Fruit fly (Drosophila melanogaster) whole organism, embryonic: ENCODE results near the gene CG6901.

ENCODE experiments used
- Bdp1 ChIP-seq: fragments of 200-800 bp; sonication (Bioruptor generic); optimal IDR thresholded peaks from 3 replicates; lab custom pipeline; 2016; ENCODE audit warnings: missing biosample characterization, missing genetic modification characterization
- CG11085 ChIP-seq: fragments of 200-800 bp; sonication (Bioruptor generic); IDR thresholded peaks from 2 replicates; pipeline ENCODE4 v1.3.6; 2022; ENCODE audit warnings: missing biosample characterization, missing genetic modification characterization
- CG12769 ChIP-seq: fragments of 200-800 bp; sonication (Bioruptor generic); optimal IDR thresholded peaks from 2 replicates; lab custom pipeline; 2019; ENCODE audit warnings: missing biosample characterization, mild to moderate bottlenecking, missing genetic modification characterization, moderate library complexity
- CG13287 ChIP-seq: fragments of 200-800 bp; sonication (Bioruptor generic); IDR thresholded peaks from 2 replicates; pipeline ENCODE4 v1.3.6; 2022; ENCODE audit warnings: missing biosample characterization, missing genetic modification characterization; ENCODE audit not compliant: partially characterized antibody
- CG13894 ChIP-seq: fragments of 200-800 bp; sonication (Bioruptor generic); optimal IDR thresholded peaks from 3 replicates; lab custom pipeline; 2018; ENCODE audit warnings: missing biosample characterization, mild to moderate bottlenecking, missing genetic modification characterization, moderate library complexity
- CG14014 ChIP-seq: fragments of 200-800 bp; sonication (Bioruptor generic); IDR thresholded peaks from 2 replicates; pipeline ENCODE4 v1.3.6; 2022; ENCODE audit warnings: missing biosample characterization, missing genetic modification characterization
- CG14965 ChIP-seq: fragments of 200-800 bp; sonication (Bioruptor generic); optimal IDR thresholded peaks from 2 replicates; lab custom pipeline; 2016; ENCODE audit warnings: missing biosample characterization, missing genetic modification characterization, borderline replicate concordance
- CG17361 ChIP-seq: fragments of 200-800 bp; sonication (Bioruptor generic); IDR thresholded peaks from 3 replicates; pipeline ENCODE4 v1.3.6; 2022; ENCODE audit warnings: missing biosample characterization, missing genetic modification characterization
- CG17802 ChIP-seq: fragments of 200-800 bp; sonication (Bioruptor generic); optimal IDR thresholded peaks from 2 replicates; lab custom pipeline; 2018; ENCODE audit warnings: missing biosample characterization, mild to moderate bottlenecking, missing genetic modification characterization, moderate library complexity
- CG17829 ChIP-seq: fragments of 200-800 bp; optimal IDR thresholded peaks from 2 replicates; lab custom pipeline; 2019; ENCODE audit warnings: missing biosample characterization, mild to moderate bottlenecking, missing genetic modification characterization, moderate library complexity
- CG2875 ChIP-seq: fragments of 200-800 bp; sonication (Bioruptor generic); optimal IDR thresholded peaks from 2 replicates; lab custom pipeline; 2017; ENCODE audit warnings: missing biosample characterization, mild to moderate bottlenecking, missing genetic modification characterization, missing genetic modification reagents
- CG30403 ChIP-seq: fragments of 200-800 bp; sonication (Bioruptor generic); optimal IDR thresholded peaks from 3 replicates; lab custom pipeline; 2016; ENCODE audit warnings: missing biosample characterization, missing genetic modification characterization
- CG31441 ChIP-seq: fragments of 200-800 bp; sonication (Bioruptor generic); IDR thresholded peaks from 2 replicates; pipeline ENCODE4 v1.3.6; 2022; ENCODE audit warnings: missing biosample characterization, missing genetic modification characterization
- CG6683 ChIP-seq: fragments of 200-800 bp; sonication (Bioruptor generic); optimal IDR thresholded peaks from 2 replicates; lab custom pipeline; 2017; ENCODE audit warnings: missing biosample characterization, mild to moderate bottlenecking, missing genetic modification characterization, missing genetic modification reagents
- CG6813 ChIP-seq: fragments of 200-800 bp; sonication (Bioruptor generic); optimal IDR thresholded peaks from 2 replicates; lab custom pipeline; 2017; ENCODE audit warnings: missing biosample characterization, missing genetic modification characterization, mild to moderate bottlenecking, moderate library complexity, missing genetic modification reagents
- CG8478 ChIP-seq: fragments of >200 bp; optimal IDR thresholded peaks from 2 replicates; lab custom pipeline; 2018
- CG9215 ChIP-seq: fragments of 200-800 bp; sonication (Bioruptor generic); IDR thresholded peaks from 2 replicates; pipeline ENCODE4 v1.3.6; 2022; ENCODE audit warnings: missing biosample characterization, missing genetic modification characterization
- Camta ChIP-seq: fragments of 200-800 bp; sonication (Bioruptor generic); optimal IDR thresholded peaks from 2 replicates; lab custom pipeline; 2016; ENCODE audit warnings: missing biosample characterization, missing genetic modification characterization
- Deaf1 ChIP-seq: fragments of 200-800 bp; optimal IDR thresholded peaks from 3 replicates; lab custom pipeline; 2019; ENCODE audit warnings: missing biosample characterization, mild to moderate bottlenecking, missing genetic modification characterization, moderate library complexity
- Dip2 ChIP-seq: fragments of 200-800 bp; sonication (Bioruptor generic); IDR thresholded peaks from 2 replicates; pipeline ENCODE4 v1.3.6; 2022; ENCODE audit warnings: missing biosample characterization, missing genetic modification characterization
- Ets65A ChIP-seq: fragments of 200-800 bp; sonication (Bioruptor generic); peaks from one replicate; lab custom pipeline; 2016; ENCODE audit warnings: missing biosample characterization, missing genetic modification characterization
- Gsc ChIP-seq: fragments of 200-800 bp; sonication (Bioruptor generic); IDR thresholded peaks from 2 replicates; pipeline ENCODE4 v1.3.6; 2022; ENCODE audit warnings: missing biosample characterization, missing genetic modification characterization
- Lpt ChIP-seq: fragments of >200 bp; optimal IDR thresholded peaks from 2 replicates; lab custom pipeline; 2018; ENCODE audit warnings: missing biosample characterization, missing genetic modification characterization
- MBD-R2 ChIP-seq: fragments of 200-800 bp; sonication (Bioruptor generic); IDR thresholded peaks from 2 replicates; pipeline ENCODE4 v1.3.6; 2022; ENCODE audit warnings: missing biosample characterization, missing genetic modification characterization
- Mad ChIP-seq: fragments of 200-800 bp; sonication (Bioruptor generic); optimal IDR thresholded peaks from 2 replicates; lab custom pipeline; 2016; ENCODE audit warnings: missing biosample characterization, missing genetic modification characterization
- Rfx ChIP-seq: fragments of 200-800 bp; sonication (Bioruptor generic); IDR thresholded peaks from 2 replicates; pipeline ENCODE4 v1.3.6; 2022; ENCODE audit warnings: missing biosample characterization, missing genetic modification characterization
- Scr ChIP-seq: fragments of 200-800 bp; sonication (Bioruptor generic); IDR thresholded peaks from 2 replicates; pipeline ENCODE4 v1.3.6; 2022; ENCODE audit warnings: missing biosample characterization, missing genetic modification characterization; ENCODE audit not compliant: partially characterized antibody
- Xrp1 ChIP-seq: fragments of 200-800 bp; sonication (Bioruptor generic); IDR thresholded peaks from 2 replicates; pipeline ENCODE4 v1.3.6; 2022; ENCODE audit warnings: missing biosample characterization, missing genetic modification characterization
- al ChIP-seq: fragments of 200-800 bp; sonication (Bioruptor generic); IDR thresholded peaks from 2 replicates; pipeline ENCODE4 v1.3.6; 2022; ENCODE audit warnings: missing biosample characterization, missing genetic modification characterization
- az2 ChIP-seq: fragments of 200-800 bp; sonication (Bioruptor generic); optimal IDR thresholded peaks from 3 replicates; lab custom pipeline; 2016; ENCODE audit warnings: missing biosample characterization, missing genetic modification characterization
- bowl ChIP-seq: fragments of 200-800 bp; sonication (Bioruptor generic); IDR thresholded peaks from 2 replicates; pipeline ENCODE4 v1.3.6; 2022; ENCODE audit warnings: missing biosample characterization, missing genetic modification characterization
- br ChIP-seq: fragments of >200 bp; optimal IDR thresholded peaks from 2 replicates; lab custom pipeline; 2017
- cg ChIP-seq: fragments of 200-800 bp; sonication (Bioruptor generic); optimal IDR thresholded peaks from 3 replicates; lab custom pipeline; 2019; ENCODE audit warnings: missing biosample characterization, mild to moderate bottlenecking, missing genetic modification characterization, moderate library complexity
- dm ChIP-seq: fragments of 200-800 bp; sonication (Bioruptor generic); optimal IDR thresholded peaks from 3 replicates; lab custom pipeline; 2016; ENCODE audit warnings: missing biosample characterization, missing genetic modification characterization
- dmrt99B ChIP-seq: fragments of 200-800 bp; sonication (Bioruptor generic); optimal IDR thresholded peaks from 2 replicates; lab custom pipeline; 2018; ENCODE audit warnings: missing biosample characterization, mild to moderate bottlenecking, missing genetic modification characterization, moderate library complexity
- esg ChIP-seq: fragments of 200-800 bp; sonication (Bioruptor generic); conservative IDR thresholded peaks from 2 replicates; pipeline ENCODE4 v1.3.6; 2022; ENCODE audit warnings: missing biosample characterization, missing genetic modification characterization
- fru ChIP-seq: fragments of >200 bp; optimal IDR thresholded peaks from 2 replicates; lab custom pipeline; 2017
- gfzf ChIP-seq: fragments of 200-800 bp; sonication (Bioruptor generic); optimal IDR thresholded peaks from 2 replicates; lab custom pipeline; 2016; ENCODE audit warnings: missing biosample characterization, mild to moderate bottlenecking, missing genetic modification characterization, moderate library complexity
- gro ChIP-seq: fragments of 200-800 bp; sonication (Bioruptor generic); optimal IDR thresholded peaks from 2 replicates; lab custom pipeline; 2016; ENCODE audit warnings: missing biosample characterization, missing genetic modification characterization
- hb ChIP-seq: fragments of 200-800 bp; sonication (Bioruptor generic); IDR thresholded peaks from 3 replicates; pipeline ENCODE4 v1.3.6; 2022; ENCODE audit warnings: missing biosample characterization, missing genetic modification characterization; ENCODE audit not compliant: partially characterized antibody
- mirr ChIP-seq: fragments of 200-800 bp; sonication (Bioruptor generic); optimal IDR thresholded peaks from 3 replicates; lab custom pipeline; 2018; ENCODE audit warnings: missing biosample characterization, mild to moderate bottlenecking, missing genetic modification characterization
- oc ChIP-seq: fragments of 200-800 bp; sonication (Bioruptor generic); optimal IDR thresholded peaks from 2 replicates; lab custom pipeline; 2018; ENCODE audit warnings: missing biosample characterization, mild to moderate bottlenecking, missing genetic modification characterization, moderate library complexity
- slbo ChIP-seq: fragments of 200-800 bp; sonication (Bioruptor generic); IDR thresholded peaks from 2 replicates; pipeline ENCODE4 v1.3.6; 2022; ENCODE audit warnings: missing biosample characterization, missing genetic modification characterization
- sqz ChIP-seq: fragments of 200-800 bp; sonication (Bioruptor generic); optimal IDR thresholded peaks from 3 replicates; lab custom pipeline; 2018; ENCODE audit warnings: missing biosample characterization, mild to moderate bottlenecking, missing genetic modification characterization
- sr ChIP-seq: fragments of 200-800 bp; sonication (Bioruptor generic); IDR thresholded peaks from 3 replicates; pipeline ENCODE4 v1.3.6; 2022; ENCODE audit warnings: missing biosample characterization, missing genetic modification characterization
- tgo ChIP-seq: fragments of 200-800 bp; sonication (Bioruptor generic); IDR thresholded peaks from 3 replicates; pipeline ENCODE4 v1.3.6; 2022; ENCODE audit warnings: missing biosample characterization, missing genetic modification characterization
- tin ChIP-seq: fragments of 200-800 bp; sonication (Bioruptor generic); optimal IDR thresholded peaks from 3 replicates; lab custom pipeline; 2016; ENCODE audit warnings: missing biosample characterization, missing genetic modification characterization
- z ChIP-seq: fragments of 200-800 bp; sonication (Bioruptor generic); IDR thresholded peaks from 3 replicates; pipeline ENCODE4 v1.3.6; 2022; ENCODE audit warnings: missing biosample characterization, missing genetic modification characterization
- zf30C ChIP-seq: fragments of 200-800 bp; sonication (Bioruptor generic); optimal IDR thresholded peaks from 3 replicates; lab custom pipeline; 2018; ENCODE audit warnings: missing biosample characterization, mild to moderate bottlenecking, missing genetic modification characterization
- zfh1 ChIP-seq: fragments of 200-800 bp; sonication (Bioruptor generic); IDR thresholded peaks from 3 replicates; pipeline ENCODE4 v1.3.6; 2022; ENCODE audit warnings: missing biosample characterization, missing genetic modification characterization

CG6901 gene

dm6 chr3R:16280003-16280998 is 42.9 kb upstream of the CG6901 start (continued):
- no peak for TF ChIP-seq Gsc (GFP tag; lab: Robert Waterston, UW)
- TF ChIP-seq zf30C = peak; percentile 100
- peak; percentile 99 for TF ChIP-seq zfh1 (GFP tag; lab: Robert Waterston, UW)
- TF ChIP-seq oc (tag; lab: Kevin White, UChicago) = peak; percentile 100
- peak; percentile 98 for TF ChIP-seq bowl (GFP tag; lab: Robert Waterston, UW)
- TF ChIP-seq CG17361 (GFP tag; lab: Robert Waterston, UW) = peak; percentile 100
- TF ChIP-seq CG8478 (lab: Kevin White, UChicago) = peak; percentile 10
- peak; percentile 99 for TF ChIP-seq tin
- TF ChIP-seq CG30403 = peak; percentile 100
- peak; percentile 99 for TF ChIP-seq dm
- peak; percentile 98 for TF ChIP-seq CG9215 (GFP tag; lab: Robert Waterston, UW)
- TF ChIP-seq esg = peak; percentile 99
- TF ChIP-seq MBD-R2 (GFP tag; lab: Robert Waterston, UW) = peak; percentile 99
- peak; percentile 56 for TF ChIP-seq Scr
- peak; percentile 91 for TF ChIP-seq Deaf1
- TF ChIP-seq CG31441 (GFP tag; lab: Robert Waterston, UW) = peak; percentile 100
- TF ChIP-seq sr (GFP tag; lab: Robert Waterston, UW) = peak; percentile 94
- peak; percentile 100 for TF ChIP-seq CG17829
- peak; percentile 100 for TF ChIP-seq Camta (GFP tag; lab: Kevin White, UChicago)
- TF ChIP-seq CG11085 (GFP tag; lab: Robert Waterston, UW) = peak; percentile 97
- peak; percentile 98 for TF ChIP-seq CG14014 (GFP tag; lab: Robert Waterston, UW)
- peak; percentile 99 for TF ChIP-seq CG12769 (tag; lab: Kevin White, UChicago)
- TF ChIP-seq al (GFP tag; lab: Robert Waterston, UW) = peak; percentile 99
- peak; percentile 97 for TF ChIP-seq CG6683 (GFP tag; lab: Kevin White, UChicago)
- TF ChIP-seq Mad (GFP tag; lab: Kevin White, UChicago) = peak; percentile 99
- TF ChIP-seq Dip2 = peak; percentile 80; the same call in 1 of the 2 replicates
- TF ChIP-seq CG2875 (GFP tag; lab: Kevin White, UChicago) = peak; percentile 99
- no peak for TF ChIP-seq Lpt (GFP tag; lab: Kevin White, UChicago)
- TF ChIP-seq gfzf (GFP tag; lab: Kevin White, UChicago) = peak; percentile 42
- peak; percentile 100 for TF ChIP-seq az2
- TF ChIP-seq tgo (GFP tag; lab: Robert Waterston, UW) = peak; percentile 99
- no peak for TF ChIP-seq fru
- peak; percentile 99 for TF ChIP-seq dmrt99B
- TF ChIP-seq gro (GFP tag; lab: Kevin White, UChicago) = peak; percentile 99
- TF ChIP-seq CG6813 = peak; percentile 99
- peak; percentile 86 for TF ChIP-seq cg (GFP tag; lab: Kevin White, UChicago)
- no peak for TF ChIP-seq br (lab: Kevin White, UChicago)
- peak; percentile 100 for TF ChIP-seq slbo (GFP tag; lab: Robert Waterston, UW)
- TF ChIP-seq Bdp1 = peak; percentile 95
- peak; percentile 90 for TF ChIP-seq CG17802 (tag; lab: Kevin White, UChicago)
- peak; percentile 100 for TF ChIP-seq Ets65A (GFP tag; lab: Kevin White, UChicago)
- peak; percentile 94 for TF ChIP-seq CG14965 (GFP tag; lab: Kevin White, UChicago)
- peak; percentile 48; the same call in 1 of the 2 replicates for TF ChIP-seq CG13287 (GFP tag; lab: Robert Waterston, UW)
- peak; percentile 97 for TF ChIP-seq mirr (GFP tag; lab: Kevin White, UChicago)
- peak; percentile 99 for TF ChIP-seq sqz (GFP tag; lab: Kevin White, UChicago)
- peak; percentile 100 for TF ChIP-seq Xrp1 (GFP tag; lab: Robert Waterston, UW)
- TF ChIP-seq hb (GFP tag; lab: Robert Waterston, UW) = no peak
- peak; percentile 99 for TF ChIP-seq CG13894 (tag; lab: Kevin White, UChicago)
- TF ChIP-seq z (GFP tag; lab: Robert Waterston, UW) = peak; percentile 96
- peak; percentile 99 for TF ChIP-seq Rfx (GFP tag; lab: Robert Waterston, UW)
